Fruit fly (Drosophila melanogaster) whole organism, wandering third instar larva: Measurements from ENCODE around the gene SmydA-8.
A peak's percentile ranks its signal among the peaks of the same experiment; 100 is the strongest.

ENCODE experiments used
- CG9705 ChIP-seq: fragments of 200-800 bp; sonication (Bioruptor generic); optimal IDR thresholded peaks from 2 replicates; lab custom pipeline; 2018; ENCODE audit warnings: missing biosample characterization, mild to moderate bottlenecking, missing genetic modification characterization
- Dfd ChIP-seq: fragments of >200 bp; optimal IDR thresholded peaks from 2 replicates; lab custom pipeline; 2017; ENCODE audit warnings: missing biosample characterization, missing genetic modification characterization
- Dif ChIP-seq: fragments of 200-275, 200-300 bp; sonication (Bioruptor generic); optimal IDR thresholded peaks from 2 replicates; lab custom pipeline; 2018; ENCODE audit warnings: missing biosample characterization, missing genetic modification characterization; ENCODE audit not compliant: partially characterized antibody
- HLH106 ChIP-seq: fragments of 200-800 bp; optimal IDR thresholded peaks from 3 replicates; lab custom pipeline; 2019; ENCODE audit warnings: missing biosample characterization, mild to moderate bottlenecking, missing genetic modification characterization, moderate library complexity
- Hnf4 ChIP-seq: fragments of 200-800 bp; sonication (Bioruptor generic); optimal IDR thresholded peaks from 2 replicates; lab custom pipeline; 2016; ENCODE audit warnings: missing biosample characterization, mild to moderate bottlenecking, missing genetic modification characterization
- Hr78 ChIP-seq: fragments of >200 bp; optimal IDR thresholded peaks from 2 replicates; lab custom pipeline; 2017; ENCODE audit warnings: missing biosample characterization, missing genetic modification characterization
- Hr83 ChIP-seq: fragments of 200-300 bp; sonication (Bioruptor generic); optimal IDR thresholded peaks from 2 replicates; lab custom pipeline; 2016; ENCODE audit warnings: missing biosample characterization, mild to moderate bottlenecking, missing genetic modification characterization, moderate library complexity; ENCODE audit not compliant: poor library complexity, severe bottlenecking
- Mio ChIP-seq: sonication (Bioruptor generic); optimal IDR thresholded peaks from 2 replicates; lab custom pipeline; 2016; ENCODE audit warnings: missing biosample characterization, missing genetic modification characterization
- Myc ChIP-seq: fragments of >200 bp; optimal IDR thresholded peaks from 2 replicates; lab custom pipeline; 2017
- N ChIP-seq: fragments of >200 bp; optimal IDR thresholded peaks from 2 replicates; lab custom pipeline; 2018; ENCODE audit warnings: missing biosample characterization, missing external identifiers, missing genetic modification characterization
- OdsH ChIP-seq: fragments of 200-800 bp; sonication (Bioruptor generic); optimal IDR thresholded peaks from 2 replicates; lab custom pipeline; 2016; ENCODE audit warnings: missing biosample characterization, mild to moderate bottlenecking, missing genetic modification characterization
- Rel ChIP-seq, 2 experiments: fragments of 200-800 bp; sonication (Bioruptor generic) in 1 of 2; optimal IDR thresholded peaks; 2 replicates in 1 of 2; 3 replicates in 1 of 2; lab custom pipeline; 2016 to 2019; ENCODE audit warnings: mild to moderate bottlenecking in 2 of 2, missing biosample characterization in 2 of 2, missing genetic modification characterization in 2 of 2, moderate library complexity in 1 of 2
- Sp1 ChIP-seq: fragments of 200-800 bp; sonication (Bioruptor generic); optimal IDR thresholded peaks from 3 replicates; lab custom pipeline; 2019; ENCODE audit warnings: missing biosample characterization, mild to moderate bottlenecking, missing genetic modification characterization, moderate library complexity
- Vsx2 ChIP-seq: fragments of 200-300, 225-300 bp; sonication (Bioruptor generic); optimal IDR thresholded peaks from 2 replicates; lab custom pipeline; 2018; ENCODE audit warnings: missing biosample characterization, missing genetic modification characterization; ENCODE audit not compliant: partially characterized antibody
- br ChIP-seq: fragments of 200-800 bp; sonication (Bioruptor generic); optimal IDR thresholded peaks from 2 replicates; lab custom pipeline; 2016; ENCODE audit warnings: missing biosample characterization, missing genetic modification characterization
- dl ChIP-seq, 2 experiments: fragments of 175-275, 200-275 bp in 1 of 2; fragments of 200-275 bp in 1 of 2; sonication (Bioruptor generic); optimal IDR thresholded peaks; lab custom pipeline; 2018; ENCODE audit warnings: mild to moderate bottlenecking in 2 of 2, missing biosample characterization in 2 of 2, missing genetic modification characterization in 2 of 2, moderate library complexity in 2 of 2; ENCODE audit not compliant: partially characterized antibody in 2 of 2, insufficient read depth in 1 of 2
- dmrt93B ChIP-seq: fragments of 200-800 bp; sonication (Bioruptor generic); optimal IDR thresholded peaks from 2 replicates; lab custom pipeline; 2018; ENCODE audit warnings: missing biosample characterization, mild to moderate bottlenecking, missing genetic modification characterization
- ey ChIP-seq: fragments of 200-800 bp; sonication (Bioruptor generic); optimal IDR thresholded peaks from 2 replicates; lab custom pipeline; 2016; ENCODE audit warnings: missing biosample characterization, missing genetic modification characterization
- fru ChIP-seq: fragments of 200-800 bp; sonication (Bioruptor generic); optimal IDR thresholded peaks from 3 replicates; lab custom pipeline; 2016; ENCODE audit warnings: missing biosample characterization, mild to moderate bottlenecking, missing genetic modification characterization
- h ChIP-seq: fragments of 200-800 bp; sonication (Bioruptor generic); optimal IDR thresholded peaks from 3 replicates; lab custom pipeline; 2016; ENCODE audit warnings: missing biosample characterization, mild to moderate bottlenecking, missing genetic modification characterization
- lola ChIP-seq: fragments of >200 bp; optimal IDR thresholded peaks from 2 replicates; lab custom pipeline; 2017; ENCODE audit warnings: missing biosample characterization, missing genetic modification characterization
- pan ChIP-seq: fragments of >200 bp; optimal IDR thresholded peaks from 2 replicates; lab custom pipeline; 2017
- rgr ChIP-seq: fragments of 200-800 bp; sonication (Bioruptor generic); optimal IDR thresholded peaks from 3 replicates; lab custom pipeline; 2016; ENCODE audit warnings: missing biosample characterization, mild to moderate bottlenecking, missing genetic modification characterization
- sage ChIP-seq: fragments of 200-800 bp; sonication (Bioruptor generic); optimal IDR thresholded peaks from 2 replicates; lab custom pipeline; 2016; ENCODE audit warnings: missing biosample characterization, mild to moderate bottlenecking, missing genetic modification characterization
- sv ChIP-seq: fragments of 200-800 bp; sonication (Bioruptor generic); optimal IDR thresholded peaks from 3 replicates; lab custom pipeline; 2016; ENCODE audit warnings: missing biosample characterization, missing genetic modification characterization
- tai ChIP-seq: sonication (Bioruptor generic); optimal IDR thresholded peaks from 2 replicates; lab custom pipeline; 2016; ENCODE audit warnings: missing biosample characterization, missing genetic modification characterization
- usp ChIP-seq: fragments of >200 bp; optimal IDR thresholded peaks from 2 replicates; lab custom pipeline; 2017; ENCODE audit warnings: missing biosample characterization, missing genetic modification characterization

SmydA-8 gene

DNA sequence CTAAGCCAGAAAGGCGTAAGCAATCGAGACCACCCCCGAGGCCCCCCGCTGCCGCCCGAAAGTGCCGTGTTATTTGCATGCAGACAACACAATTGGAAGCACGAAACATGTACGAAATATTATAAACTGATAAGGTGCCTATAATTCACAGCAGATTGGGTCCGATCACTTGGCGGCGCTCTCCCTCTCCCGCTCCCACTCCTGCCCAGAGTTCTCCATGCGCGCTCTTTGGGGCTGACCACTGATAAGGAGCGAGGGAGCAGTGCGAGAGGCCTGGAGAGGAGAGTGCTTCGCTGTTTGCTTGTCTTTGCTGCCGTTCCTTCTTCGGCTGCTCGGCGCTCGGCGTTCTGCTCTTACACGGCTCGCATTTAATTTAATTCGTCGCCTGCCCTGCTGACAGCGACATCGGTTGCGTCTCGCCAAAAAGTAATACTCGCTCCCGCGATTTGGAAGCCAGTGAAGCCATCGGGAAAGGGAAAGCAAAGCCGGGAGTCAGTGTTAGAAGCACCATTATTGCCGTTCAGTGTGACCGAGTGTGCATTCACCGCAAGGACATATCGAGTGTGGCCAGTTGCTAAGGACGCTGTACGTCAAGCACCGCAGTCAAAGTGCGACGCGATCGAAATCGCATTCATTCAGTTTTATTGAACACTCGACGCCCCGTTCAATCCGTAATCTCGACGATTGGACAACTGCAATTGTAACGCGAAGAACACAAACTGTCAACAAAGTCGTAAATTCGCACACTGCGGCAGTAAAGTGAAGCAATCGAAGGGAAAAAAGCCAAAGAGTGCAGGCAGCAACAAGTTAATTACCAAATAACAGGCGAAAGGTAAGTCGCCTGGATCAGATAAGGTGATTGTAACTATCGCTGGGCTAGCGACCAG is 19.2 kb downstream of the SmydA-8 start (continued):
- peak; percentile 41 for TF ChIP-seq Hnf4
- TF ChIP-seq usp, result no peak

DNA sequence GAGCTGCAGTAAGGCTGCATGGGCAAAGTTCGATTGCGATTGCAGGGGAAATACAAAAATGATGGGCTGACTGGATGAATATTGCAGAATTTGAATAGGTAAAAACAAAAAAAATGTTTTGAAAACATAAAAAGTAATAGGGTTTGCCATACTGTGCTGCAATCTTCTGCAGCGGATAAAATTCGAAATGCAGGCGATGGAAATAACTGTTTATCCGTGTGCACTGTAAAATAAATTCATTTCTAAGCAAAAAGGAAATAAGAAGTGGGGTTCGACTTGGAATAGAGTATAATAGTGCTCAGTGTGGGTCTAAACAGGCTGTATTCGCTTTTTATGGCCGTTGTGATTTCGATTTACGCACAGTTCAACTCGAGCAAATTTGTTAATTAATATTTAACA is 19.8 kb downstream of the SmydA-8 start, which contains the start of gene CG14053:
TSS of gene CG14053 (minus strand) at position 101 of the 399 bp plus-strand sequence.
- TF ChIP-seq Rel (GFP tag; optimal IDR thresholded peaks at IDR 0.05; lab: Kevin White, UChicago), result no peak
- peak; percentile 82 for TF ChIP-seq Rel (tag; optimal IDR thresholded peaks at IDR 0.05; lab: Kevin White, UChicago)
- no peak for TF ChIP-seq sv

DNA sequence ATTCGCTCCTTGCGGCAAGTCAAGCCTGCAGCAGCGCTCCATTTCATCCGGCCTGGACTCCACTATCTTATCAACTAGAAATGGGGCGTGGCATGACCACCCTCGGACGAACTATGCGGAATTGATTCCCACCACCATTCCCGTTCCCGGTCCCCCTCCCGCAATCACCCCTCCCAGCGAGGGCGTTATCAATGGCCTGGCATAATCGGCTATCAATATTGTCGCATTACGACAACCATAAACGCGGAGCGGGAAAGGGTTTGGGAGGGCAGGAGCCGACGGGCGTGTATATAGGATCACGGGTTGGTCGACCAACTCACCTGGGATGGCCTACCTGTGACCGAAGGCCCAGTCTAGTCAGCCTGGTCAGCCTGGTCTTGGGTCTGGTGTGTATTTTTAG is 20.5 kb downstream of the SmydA-8 start:
- no peak for TF ChIP-seq Myc (lab: Kevin White, UChicago)

DNA sequence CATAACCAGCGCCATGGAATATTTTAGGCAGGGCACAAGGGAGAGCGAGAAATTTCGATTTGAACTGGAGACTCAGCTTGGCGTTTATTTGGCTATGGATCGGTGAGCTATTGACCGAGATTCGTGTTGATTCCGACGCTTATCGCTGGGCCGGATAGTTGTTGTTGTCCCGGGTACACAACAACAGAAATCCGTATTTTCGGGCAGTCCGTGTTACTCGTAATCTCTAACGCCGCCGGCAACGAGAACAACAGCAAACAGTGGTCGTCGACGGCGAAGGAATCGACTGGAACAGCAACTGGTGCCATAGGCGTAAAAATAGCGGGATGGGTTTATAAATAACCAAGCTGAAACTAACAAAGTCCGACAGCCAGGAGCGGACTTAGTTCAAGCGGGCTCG is 21.7 kb downstream of the SmydA-8 start:
- TF ChIP-seq CG9705 (GFP tag; lab: Kevin White, UChicago) (no peak), lola (GFP tag; lab: Kevin White, UChicago) (no peak), Dif (GFP tag; lab: Kevin White, UChicago) (no peak), HLH106 (no peak), usp (no peak), Dfd (GFP tag; lab: Kevin White, UChicago) (no peak), Mio (GFP tag; lab: Kevin White, UChicago) (no peak), h (GFP tag; lab: Kevin White, UChicago) (no peak), ey (no peak), sv (no peak), rgr (GFP tag; lab: Kevin White, UChicago) (no peak), Vsx2 (GFP tag; lab: Kevin White, UChicago) (no peak)
- TF ChIP-seq, all 38 proteins: peak for 0

DNA sequence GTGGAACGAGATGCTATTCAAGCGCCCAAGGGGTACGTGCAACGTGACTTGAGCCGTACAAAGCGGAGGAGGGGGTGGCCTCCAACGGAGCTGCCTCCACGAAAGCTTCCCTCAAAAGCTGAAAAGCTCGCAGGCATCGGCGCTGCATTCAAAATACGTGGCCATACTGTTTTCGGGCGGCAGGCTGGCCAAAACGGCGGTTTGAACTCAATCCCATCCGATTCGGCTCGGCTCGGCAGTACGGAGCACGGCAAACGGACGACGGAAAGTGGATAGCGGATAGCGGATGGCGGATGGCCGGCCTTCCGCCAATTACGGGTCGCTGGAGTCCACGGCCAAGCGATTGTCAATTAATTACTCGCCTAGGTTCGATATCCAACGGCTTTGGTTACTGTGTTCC is 24.7 kb downstream of the SmydA-8 start, which contains the start of gene Mct1:
TSS of gene Mct1 (plus strand) at position 301 of the 400 bp plus-strand sequence.
- no peak for TF ChIP-seq usp
- TF ChIP-seq OdsH (GFP tag; lab: Kevin White, UChicago), result no peak
- no peak for TF ChIP-seq br
- no peak for TF ChIP-seq dl (GFP tag; optimal IDR thresholded peaks at IDR 0.05; lab: Kevin White, UChicago; ENCODE audit: insufficient read depth in 1 of 2, partially characterized antibody in 2 of 2)
- TF ChIP-seq Hnf4, result no peak
- no peak for TF ChIP-seq Dif (GFP tag; lab: Kevin White, UChicago)
- TF ChIP-seq lola (GFP tag; lab: Kevin White, UChicago), result no peak
- TF ChIP-seq Sp1, result no peak
- no peak for TF ChIP-seq Hr83 (GFP tag; lab: Kevin White, UChicago)

DNA sequence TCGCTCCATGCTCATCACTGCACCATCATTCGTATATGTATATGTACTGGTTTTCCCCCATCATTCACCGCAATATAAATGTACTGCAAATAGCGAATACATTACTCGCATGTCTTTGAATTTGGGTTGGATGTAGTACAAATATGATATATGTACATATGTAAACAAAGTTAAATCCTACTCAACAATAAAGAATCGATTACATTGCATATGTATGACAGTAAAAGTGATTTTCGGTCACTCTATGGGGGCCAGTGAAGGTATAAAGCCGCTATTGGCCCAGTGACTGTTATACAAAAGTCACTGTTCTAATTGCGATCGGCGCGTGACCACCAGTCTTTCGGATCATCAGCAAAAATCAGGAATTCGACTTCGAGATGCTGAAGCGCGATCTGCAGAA is 26.1 kb downstream of the SmydA-8 start, which contains the start of gene CG3457:
TSS of gene CG3457 (plus strand) at position 301 of the 400 bp plus-strand sequence.
- no peak for TF ChIP-seq Dif (GFP tag; lab: Kevin White, UChicago)
- no peak for TF ChIP-seq pan (lab: Kevin White, UChicago)
- no peak for TF ChIP-seq HLH106
- no peak for TF ChIP-seq sage
- no peak for TF ChIP-seq fru
- no peak for TF ChIP-seq Hr83 (GFP tag; lab: Kevin White, UChicago)
- TF ChIP-seq rgr (GFP tag; lab: Kevin White, UChicago), result no peak
- TF ChIP-seq Hr78 (GFP tag; lab: Kevin White, UChicago), result no peak
- TF ChIP-seq Hnf4, result no peak

DNA sequence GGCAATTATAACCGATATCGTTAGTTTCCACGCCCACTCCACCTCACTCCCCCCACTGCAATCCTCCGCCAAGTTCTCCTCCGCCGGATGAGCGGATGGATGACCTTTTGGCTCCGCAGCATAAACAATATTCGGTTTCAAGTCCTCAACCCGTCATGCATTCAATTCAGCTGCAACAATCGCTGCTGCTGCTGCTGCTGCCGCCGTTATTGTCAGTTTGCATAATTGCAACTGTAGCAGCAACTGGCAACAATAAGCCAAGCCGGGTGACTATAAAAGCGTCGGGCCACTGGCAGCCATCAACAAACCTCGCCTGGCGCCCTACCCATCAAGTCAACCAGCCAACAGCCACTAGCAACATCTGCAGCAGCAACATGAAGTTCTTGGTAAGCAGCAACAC is 27.1 kb downstream of the SmydA-8 start, which contains the start of gene CG17777:
TSS of gene CG17777 (plus strand) at position 301 of the 400 bp plus-strand sequence.
- no peak for TF ChIP-seq N
- TF ChIP-seq tai (GFP tag; lab: Kevin White, UChicago), result no peak
- no peak for TF ChIP-seq ey
- no peak for TF ChIP-seq fru
- no peak for TF ChIP-seq Vsx2 (GFP tag; lab: Kevin White, UChicago)
- no peak for TF ChIP-seq usp
- no peak for TF ChIP-seq rgr (GFP tag; lab: Kevin White, UChicago)
- TF ChIP-seq Hnf4, result no peak
- no peak for TF ChIP-seq dmrt93B
